Fruit fly (Drosophila melanogaster) Kc167 (cell line): Measurements from ENCODE around the gene CG11307.

ENCODE experiments used
- Myc ChIP-seq: fragments of >200 bp; optimal IDR thresholded peaks from 2 replicates; lab custom pipeline; 2017; ENCODE audit warnings: missing external identifiers
- Sin3A ChIP-seq: fragments of >200 bp; optimal IDR thresholded peaks from 2 replicates; lab custom pipeline; 2018; ENCODE audit warnings: missing external identifiers
- h ChIP-seq: fragments of >200 bp; optimal IDR thresholded peaks from 3 replicates; lab custom pipeline; 2018; ENCODE audit warnings: missing external identifiers
- insv ChIP-seq: fragments of >200 bp; optimal IDR thresholded peaks from 3 replicates; lab custom pipeline; 2018; ENCODE audit warnings: missing external identifiers
- psq ChIP-seq: fragments of >200 bp; optimal IDR thresholded peaks from 2 replicates; lab custom pipeline; 2017; ENCODE audit warnings: missing external identifiers
- ttk ChIP-seq: sonication (Bioruptor generic); optimal IDR thresholded peaks from 2 replicates; lab custom pipeline; 2017; ENCODE audit warnings: missing external identifiers

Gene CG11307

DNA sequence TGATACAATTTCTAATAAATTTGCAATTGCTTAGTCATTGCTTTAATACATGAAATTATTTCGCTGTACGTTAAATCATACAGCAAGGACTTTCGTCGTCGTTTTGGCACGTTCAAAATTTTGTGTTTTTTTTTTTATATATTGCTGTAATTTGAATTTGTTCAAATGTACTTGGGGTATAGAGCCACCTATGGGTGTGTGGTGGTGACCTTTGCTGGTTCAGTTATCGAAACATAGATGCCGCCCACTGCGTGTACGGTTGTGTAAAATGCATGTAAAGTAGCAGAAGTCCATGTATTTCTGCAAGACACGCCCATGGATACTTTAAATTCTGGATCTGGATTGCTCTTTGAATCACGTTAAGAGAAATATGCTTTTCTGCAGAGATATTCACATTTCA, 13.2 kb upstream of the CG11307 start:
- TF ChIP-seq psq (lab: Kevin White, UChicago) (no peak), ttk (lab: Kevin White, UChicago) (no peak), insv (lab: Kevin White, UChicago) (no peak), Sin3A (lab: Kevin White, UChicago) (no peak), h (lab: Kevin White, UChicago) (no peak), Myc (no peak)

DNA sequence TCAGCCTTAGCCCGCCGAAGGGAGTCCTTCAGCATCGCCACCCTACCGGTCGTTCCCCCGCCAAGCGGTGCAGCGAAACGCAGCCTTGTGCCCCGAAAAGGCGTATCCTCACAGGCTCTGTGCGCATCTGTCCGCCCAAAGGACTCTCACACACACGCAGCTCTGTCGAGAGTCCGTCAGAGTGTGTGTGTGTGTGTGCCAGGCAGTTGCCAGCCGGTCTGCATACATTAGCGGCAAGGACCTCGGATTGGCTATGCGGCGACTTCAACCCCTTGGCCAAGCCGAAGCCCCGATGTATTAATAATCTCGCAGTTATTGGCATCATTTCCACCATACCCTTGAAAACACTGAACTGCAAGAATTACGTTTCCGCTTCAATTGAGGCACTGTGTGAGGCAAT, 6.9 kb upstream of the CG11307 start:
- TF ChIP-seq insv (lab: Kevin White, UChicago) (no peak), Sin3A (lab: Kevin White, UChicago) (no peak), psq (lab: Kevin White, UChicago) (no peak), Myc (no peak), h (lab: Kevin White, UChicago) (no peak), ttk (lab: Kevin White, UChicago) (no peak)

DNA sequence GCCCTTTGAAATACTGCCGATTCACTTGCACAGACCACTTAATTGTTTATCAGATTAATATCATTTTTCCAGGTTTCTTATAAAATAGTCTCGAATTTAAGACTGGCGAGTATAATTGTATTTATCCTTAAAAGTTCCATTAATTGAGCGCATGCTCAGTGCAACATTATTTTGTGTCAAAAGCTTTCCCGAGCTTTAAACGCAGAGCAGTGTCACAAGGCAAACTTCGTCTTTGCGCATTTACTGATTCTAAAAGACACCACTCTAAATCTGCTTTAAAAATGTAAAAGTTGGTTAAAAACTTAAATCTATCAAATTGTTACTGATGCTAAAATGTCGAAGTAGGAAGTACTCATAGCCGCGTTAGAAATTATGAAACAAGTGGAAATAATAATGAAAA, 8.1 kb downstream of the CG11307 start, which contains the start of the genes CG7166 and Alg11:
Gene CG7166, minus strand, starts transcription at position 101 of the 400 bp plus-strand sequence.
Gene Alg11, plus strand, starts transcription at position 260 of the 400 bp plus-strand sequence.
- TF ChIP-seq insv (lab: Kevin White, UChicago): no peak

DNA sequence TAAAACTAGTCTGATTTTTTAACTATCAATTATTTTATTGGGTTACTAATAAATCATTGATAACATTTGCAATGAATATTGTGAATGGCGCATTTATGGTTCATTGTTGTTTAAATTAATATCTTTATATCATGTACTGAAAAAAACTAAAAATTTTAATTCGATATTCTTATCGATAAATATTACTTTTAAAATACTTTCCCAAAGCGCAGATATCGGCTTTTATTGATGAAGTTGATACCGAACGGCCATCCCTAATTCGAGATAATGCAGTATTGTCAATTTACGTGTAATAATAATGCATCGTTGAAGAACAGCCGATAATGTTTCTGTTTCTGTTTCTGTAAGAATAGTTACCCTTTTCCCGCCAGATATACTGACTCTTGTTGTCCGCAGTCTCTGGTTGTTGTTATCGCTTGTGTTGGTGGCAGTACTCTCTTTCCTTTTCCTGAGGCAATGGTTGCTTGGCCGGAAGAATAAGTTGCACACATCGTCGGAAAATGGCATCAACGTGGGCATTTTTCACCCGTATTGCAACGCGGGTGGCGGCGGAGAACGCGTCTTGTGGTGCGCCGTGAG, 8.7 kb downstream of the CG11307 start:
- TF ChIP-seq Myc: no peak
- TF ChIP-seq Sin3A (lab: Kevin White, UChicago): no peak
- TF ChIP-seq psq (lab: Kevin White, UChicago): no peak
- TF ChIP-seq ttk (lab: Kevin White, UChicago): no peak
- TF ChIP-seq h (lab: Kevin White, UChicago): no peak
- no peak for TF ChIP-seq insv (lab: Kevin White, UChicago)

DNA sequence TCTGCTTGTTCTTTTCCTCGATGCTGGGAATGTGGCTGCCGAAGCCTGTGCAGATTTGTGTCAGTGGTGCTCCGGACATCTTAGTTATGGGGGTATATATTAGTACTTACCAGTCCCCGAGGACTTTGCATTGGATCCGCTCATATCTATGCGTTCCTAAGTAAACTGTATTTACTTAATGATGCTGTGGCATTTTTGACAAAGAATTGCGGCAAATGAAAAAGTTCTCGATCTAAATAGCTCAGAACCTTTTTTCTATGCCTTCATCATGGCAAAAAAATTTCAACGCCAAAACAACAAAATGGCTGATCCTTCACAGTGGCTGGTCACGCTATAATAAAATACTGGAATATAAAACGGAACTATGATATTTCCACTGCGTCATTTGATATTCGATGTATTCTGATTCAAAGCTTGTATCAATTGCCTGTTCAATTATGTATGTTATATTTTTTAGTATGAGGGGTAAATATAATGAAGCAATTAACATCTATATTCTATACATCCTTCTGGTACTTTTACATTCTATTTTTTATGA, 16.8 kb downstream of the CG11307 start, which contains the start of gene MED1:
Gene MED1, minus strand, starts transcription at position 295 of the 538 bp plus-strand sequence.
- TF ChIP-seq Sin3A (lab: Kevin White, UChicago) (no peak), ttk (lab: Kevin White, UChicago) (no peak), insv (lab: Kevin White, UChicago) (no peak), Myc (no peak), h (lab: Kevin White, UChicago) (no peak), psq (lab: Kevin White, UChicago) (no peak)

DNA sequence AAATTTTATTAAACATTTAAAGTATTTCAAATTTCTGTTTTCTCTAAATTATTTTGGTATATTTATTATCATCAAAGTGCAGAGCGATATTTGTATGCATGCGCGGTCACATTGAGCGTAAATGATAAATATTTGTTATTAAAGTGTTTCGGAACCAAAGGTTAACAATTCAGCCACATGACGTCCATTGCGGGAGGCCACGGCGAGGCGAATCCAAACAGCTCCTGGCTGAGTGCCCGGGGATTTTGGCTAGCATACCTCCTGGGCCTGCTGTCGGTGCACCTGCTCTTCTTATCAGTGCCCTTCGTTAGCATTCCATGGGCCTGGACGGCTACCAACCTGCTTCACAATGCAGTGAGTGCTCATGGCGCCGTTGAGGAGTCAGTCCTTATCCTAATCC, 17.8 kb downstream of the CG11307 start, which contains the start of gene ORMDL:
Gene ORMDL, plus strand, starts transcription at position 98 of the 400 bp plus-strand sequence.
- no peak for TF ChIP-seq h (lab: Kevin White, UChicago)
- TF ChIP-seq Myc: no peak
- no peak for TF ChIP-seq Sin3A (lab: Kevin White, UChicago)
- no peak for TF ChIP-seq psq (lab: Kevin White, UChicago)
- no peak for TF ChIP-seq insv (lab: Kevin White, UChicago)
- no peak for TF ChIP-seq ttk (lab: Kevin White, UChicago)

DNA sequence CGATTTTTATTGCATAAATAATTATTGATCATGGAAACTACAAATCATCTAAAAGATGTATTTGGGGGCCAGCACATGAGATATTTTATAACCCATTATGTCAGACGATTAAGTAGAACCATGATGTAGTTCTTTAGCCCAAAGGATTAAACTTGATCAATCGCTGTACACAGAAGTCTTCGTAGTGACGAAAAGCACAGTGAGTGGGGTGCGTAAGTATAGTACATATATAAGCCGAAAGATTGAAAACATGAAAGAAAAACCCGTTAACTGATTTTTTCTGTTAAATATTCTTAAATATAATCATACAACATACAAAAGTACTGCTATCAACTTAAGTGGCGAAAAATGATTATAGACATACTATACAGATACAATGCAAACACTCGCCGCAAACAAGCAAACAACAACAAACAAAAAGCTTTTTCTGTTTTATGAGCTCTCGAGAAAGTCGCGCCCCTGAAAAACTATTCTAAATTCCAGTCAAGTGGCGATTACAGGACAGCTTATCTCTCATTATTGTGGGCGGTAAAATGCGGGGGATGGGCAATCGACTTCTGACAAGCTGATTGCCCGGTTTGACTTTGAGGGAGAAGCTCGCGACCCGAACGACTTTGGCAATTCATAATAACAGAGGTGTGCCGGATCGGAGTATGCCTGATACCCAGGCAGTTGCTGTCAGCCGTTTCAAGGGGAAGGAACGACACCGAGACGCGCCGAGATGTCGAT, 19.0 kb downstream of the CG11307 start, which contains the start of gene CG32444:
Gene CG32444, plus strand, starts transcription at position 683 of the 729 bp plus-strand sequence.
- TF ChIP-seq ttk (lab: Kevin White, UChicago) (no peak), psq (lab: Kevin White, UChicago) (no peak), insv (lab: Kevin White, UChicago) (no peak), h (lab: Kevin White, UChicago) (no peak), Myc (no peak), Sin3A (lab: Kevin White, UChicago) (no peak)

DNA sequence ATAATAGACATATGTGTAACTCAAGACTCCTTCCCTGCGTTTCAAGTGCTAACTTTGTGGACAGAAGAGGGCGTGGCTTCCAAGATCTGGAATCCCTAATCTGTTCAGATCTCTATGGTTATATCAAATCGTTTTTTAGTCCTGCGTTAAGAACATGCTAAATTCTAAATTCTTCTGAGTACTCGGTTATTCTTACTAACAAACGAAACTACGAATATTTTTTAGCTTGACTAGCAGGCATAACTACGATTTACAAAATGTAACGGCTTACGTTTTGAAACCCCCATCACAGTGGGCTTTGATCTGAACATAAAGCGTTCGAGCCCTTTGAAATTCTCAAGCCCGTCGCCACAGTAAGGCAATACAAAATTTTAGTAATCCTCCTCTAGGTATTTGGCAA, 21.6 kb downstream of the CG11307 start, which contains the start of gene CG32445:
Gene CG32445, plus strand, starts transcription at position 301 of the 400 bp plus-strand sequence.
- TF ChIP-seq Myc (no peak), Sin3A (lab: Kevin White, UChicago) (no peak), h (lab: Kevin White, UChicago) (no peak), psq (lab: Kevin White, UChicago) (no peak), ttk (lab: Kevin White, UChicago) (no peak), insv (lab: Kevin White, UChicago) (no peak)

DNA sequence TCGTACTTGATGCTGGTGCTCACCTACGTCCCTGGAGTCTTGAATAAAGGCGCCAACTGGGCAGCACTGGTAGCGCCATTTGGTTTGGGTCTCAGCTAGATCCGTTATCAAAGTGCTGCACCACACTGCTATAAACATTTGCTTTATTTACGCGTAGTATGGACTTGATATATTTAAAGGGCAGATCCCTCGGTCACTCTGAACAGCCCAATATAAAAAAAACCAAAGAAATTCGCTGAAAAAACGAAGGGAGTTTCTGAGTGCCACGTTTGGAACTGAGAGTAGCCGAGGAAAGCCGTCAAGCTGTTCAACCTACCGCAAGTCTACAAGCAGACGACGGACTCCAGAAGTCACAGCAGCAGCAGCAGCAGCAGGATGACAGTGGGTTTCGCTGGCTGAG, 23.4 kb downstream of the CG11307 start, which contains the start of gene Atox1:
Gene Atox1, plus strand, starts transcription at position 181 of the 400 bp plus-strand sequence.
- no peak for TF ChIP-seq h (lab: Kevin White, UChicago)
- no peak for TF ChIP-seq psq (lab: Kevin White, UChicago)
- no peak for TF ChIP-seq Sin3A (lab: Kevin White, UChicago)
- no peak for TF ChIP-seq ttk (lab: Kevin White, UChicago)
- TF ChIP-seq insv (lab: Kevin White, UChicago): no peak
- TF ChIP-seq Myc: no peak

DNA sequence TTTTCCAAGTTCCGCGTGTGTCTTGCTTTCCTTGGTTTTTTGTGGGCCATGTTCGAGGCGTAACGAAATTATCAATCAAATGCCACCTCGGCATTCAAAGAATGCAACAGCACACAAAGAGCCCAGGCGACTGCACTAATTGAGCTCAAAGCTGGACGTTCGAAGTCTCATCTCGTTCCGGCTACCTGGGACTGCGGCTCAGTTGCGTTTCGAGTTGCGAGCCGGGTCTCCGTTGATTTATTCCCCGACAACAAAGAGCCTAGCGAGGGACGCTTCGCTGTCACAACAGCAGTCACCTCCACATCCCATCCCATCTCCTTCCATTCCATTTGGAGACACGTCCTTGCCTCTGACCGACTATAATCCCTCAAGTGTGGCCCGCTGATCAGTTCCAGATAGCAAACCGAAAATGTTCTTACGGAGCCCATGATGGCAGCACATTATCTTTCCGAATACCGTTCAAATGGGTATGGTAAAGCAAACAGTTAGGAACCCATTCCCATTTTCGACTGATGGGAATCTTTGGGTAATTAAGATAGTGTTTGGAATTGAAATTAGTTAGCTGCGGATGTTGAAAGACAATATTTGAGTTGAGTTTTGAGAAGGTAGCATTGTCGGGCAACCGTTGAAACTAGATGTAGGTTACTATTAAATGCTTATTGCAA, 25.6 kb downstream of the CG11307 start:
- TF ChIP-seq insv (lab: Kevin White, UChicago): no peak
- TF ChIP-seq Myc: no peak
- no peak for TF ChIP-seq psq (lab: Kevin White, UChicago)
- no peak for TF ChIP-seq Sin3A (lab: Kevin White, UChicago)
- TF ChIP-seq ttk (lab: Kevin White, UChicago): no peak
- TF ChIP-seq h (lab: Kevin White, UChicago): no peak

DNA sequence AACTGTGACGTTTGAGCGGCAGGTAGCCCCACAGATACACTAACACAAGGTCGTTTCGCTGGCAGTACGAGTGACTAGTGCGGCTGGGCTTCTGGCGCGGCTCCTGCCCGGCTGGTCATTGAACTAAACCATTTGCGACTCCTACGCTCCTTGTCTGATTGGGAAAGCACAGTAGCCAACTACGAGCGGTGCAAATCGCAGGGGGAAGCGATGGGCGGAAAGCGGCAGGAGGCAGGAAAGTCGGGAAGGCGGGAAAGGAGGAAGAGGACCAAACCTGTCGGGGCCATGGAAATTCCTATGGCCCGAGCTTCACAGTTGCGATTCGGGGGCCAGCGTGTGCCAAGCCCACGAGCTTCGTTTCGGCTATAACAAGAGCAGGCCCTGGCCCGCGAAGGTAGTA, 26.8 kb downstream of the CG11307 start:
- TF ChIP-seq Myc: no peak
- no peak for TF ChIP-seq Sin3A (lab: Kevin White, UChicago)
- no peak for TF ChIP-seq psq (lab: Kevin White, UChicago)
- no peak for TF ChIP-seq ttk (lab: Kevin White, UChicago)
- no peak for TF ChIP-seq h (lab: Kevin White, UChicago)
